Fruit fly (Drosophila melanogaster): ENCODE measurements around the gene His2Av.

DNA sequence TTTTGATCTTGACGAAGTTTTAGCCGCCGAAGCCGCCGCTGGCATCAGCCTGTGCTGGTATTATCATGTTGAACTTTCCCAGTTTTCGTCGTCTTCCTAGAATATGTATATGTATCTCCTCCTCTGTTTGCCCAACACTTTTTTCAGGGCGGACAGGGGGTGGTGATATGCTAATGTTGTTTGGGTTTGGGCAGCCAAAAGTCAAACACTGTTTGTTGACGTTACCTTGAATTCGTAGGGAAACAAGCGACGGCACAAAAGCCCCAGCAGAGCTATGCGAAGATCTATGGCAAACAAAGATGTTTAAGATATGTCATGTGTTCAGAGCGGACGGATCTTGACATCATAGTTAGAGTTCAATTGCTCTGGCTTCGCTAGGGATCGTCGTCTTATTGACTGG, 42.0 kb downstream of the His2Av start:
- TF ChIP-seq pan (optimal IDR thresholded peaks at IDR 0.05) (no peak), psq (optimal IDR thresholded peaks at IDR 0.05) (no peak), EcR (GFP tag; optimal IDR thresholded peaks at IDR 0.05) (no peak), CG8478 (optimal IDR thresholded peaks at IDR 0.05) (no peak), Dll (optimal IDR thresholded peaks at IDR 0.05) (no peak)

All from whole organism.